Worm (Caenorhabditis elegans) whole organism, late embryonic: ENCODE results near the gene cest-16.

ENCODE experiments used
- F13H6.1 ChIP-seq: sonication (generic microtip); optimal IDR thresholded peaks from 2 replicates; lab custom pipeline; 2016; ENCODE audit warnings: missing genetic modification characterization, missing compliant biosample characterization
- ceh-24 ChIP-seq: sonication (generic microtip); optimal IDR thresholded peaks from 2 replicates; lab custom pipeline; 2016; ENCODE audit warnings: mild to moderate bottlenecking, missing genetic modification characterization, missing compliant biosample characterization
- che-1 ChIP-seq: sonication (generic microtip); optimal IDR thresholded peaks from 2 replicates; lab custom pipeline; 2016; ENCODE audit warnings: mild to moderate bottlenecking, missing genetic modification characterization, missing compliant biosample characterization
- elt-2 ChIP-seq: sonication (generic microtip); optimal IDR thresholded peaks from 2 replicates; lab custom pipeline; 2016; ENCODE audit warnings: missing genetic modification reagents, missing genetic modification characterization, missing compliant biosample characterization
- hlh-30 ChIP-seq: sonication (generic microtip); optimal IDR thresholded peaks from 2 replicates; lab custom pipeline; 2017; ENCODE audit warnings: antibody characterized with exemption, missing genetic modification characterization, missing compliant biosample characterization; ENCODE audit not compliant: insufficient read depth
- lin-11 ChIP-seq: fragments of 200-800 bp; sonication (Bioruptor generic); optimal IDR thresholded peaks from 2 replicates; lab custom pipeline; 2018; ENCODE audit warnings: mild to moderate bottlenecking, missing genetic modification characterization, missing compliant biosample characterization
- mec-3 ChIP-seq: sonication (generic microtip); optimal IDR thresholded peaks from 2 replicates; lab custom pipeline; 2016; ENCODE audit warnings: borderline replicate concordance, missing genetic modification characterization, missing compliant biosample characterization
- pha-2 ChIP-seq: sonication (generic microtip); optimal IDR thresholded peaks from 2 replicates; lab custom pipeline; 2017; ENCODE audit warnings: mild to moderate bottlenecking, missing genetic modification characterization, missing compliant biosample characterization
- pqm-1 ChIP-seq: sonication (generic microtip); optimal IDR thresholded peaks from 2 replicates; lab custom pipeline; 2016; ENCODE audit warnings: missing genetic modification characterization, missing compliant biosample characterization
- ttx-3 ChIP-seq: sonication (generic microtip); optimal IDR thresholded peaks from 2 replicates; lab custom pipeline; 2016; ENCODE audit warnings: missing genetic modification reagents, missing genetic modification characterization, missing compliant biosample characterization
- unc-42 ChIP-seq: sonication (generic microtip); optimal IDR thresholded peaks from 2 replicates; lab custom pipeline; 2016; ENCODE audit warnings: missing genotype, missing genetic modification characterization, missing compliant biosample characterization
- unc-86 ChIP-seq: sonication (generic microtip); optimal IDR thresholded peaks from 2 replicates; lab custom pipeline; 2016; ENCODE audit warnings: missing genetic modification characterization, missing compliant biosample characterization

DNA sequence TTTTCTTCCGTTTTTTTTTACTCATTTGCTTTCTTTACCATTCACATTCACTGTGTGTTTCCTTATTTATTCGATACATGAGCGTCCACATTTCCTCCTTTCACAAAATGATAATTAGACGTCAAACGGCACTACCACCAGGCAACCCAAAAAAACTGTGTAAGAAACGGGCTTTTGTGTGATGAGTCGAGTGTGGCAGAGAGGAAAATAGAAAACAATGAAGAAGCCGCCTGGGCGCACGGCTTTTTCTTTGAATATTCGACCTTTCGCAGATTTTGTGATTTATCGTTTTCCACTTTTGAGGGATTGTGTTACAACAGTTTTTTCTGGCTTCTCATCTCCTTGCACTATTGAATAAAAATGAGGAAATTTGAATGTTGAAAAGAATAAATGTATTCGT lies 21.4 kb upstream of the cest-16 start:
- TF ChIP-seq pha-2 (no peak), lin-11 (no peak), pqm-1 (tag; lab: Kevin White, UChicago) (no peak), unc-42 (tag; lab: Kevin White, UChicago) (no peak), che-1 (tag; lab: Kevin White, UChicago) (no peak), elt-2 (tag; lab: Kevin White, UChicago) (no peak), mec-3 (tag; lab: Kevin White, UChicago) (no peak), ceh-24 (tag; lab: Kevin White, UChicago) (no peak), unc-86 (tag; lab: Kevin White, UChicago) (no peak), ttx-3 (no peak), hlh-30 (tag; lab: Kevin White, UChicago) (no peak), F13H6.1 (tag; lab: Kevin White, UChicago) (no peak)
